Worm (Caenorhabditis elegans): ENCODE measurements around the gene K08H10.6.

The K08H10.6 gene

DNA sequence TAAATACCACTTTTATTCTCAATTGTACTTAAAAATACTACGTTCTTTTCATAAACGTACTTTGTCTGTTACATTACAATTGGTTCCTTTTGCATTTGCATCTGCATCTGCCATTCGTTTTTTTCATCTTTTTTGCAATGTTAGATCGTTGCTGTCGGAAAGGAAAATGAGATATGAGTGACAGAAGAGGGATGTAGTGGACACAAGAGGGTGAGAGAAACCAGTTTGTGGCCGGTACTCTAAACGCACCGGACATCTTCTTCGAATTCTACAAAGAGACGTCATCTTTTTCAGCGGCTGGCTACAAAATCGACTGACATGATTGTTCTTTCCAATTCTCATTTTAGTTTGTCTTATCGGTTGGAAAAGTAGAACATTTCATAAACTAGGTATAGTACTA is 7.0 kb upstream of the K08H10.6 start:
- TF ChIP-seq unc-62 (GFP tag; optimal IDR thresholded peaks at IDR 0.05 in 1 of 2) = peak in 1 of 2 experiments; percentile 98
- TF ChIP-seq unc-62 (tag; optimal IDR thresholded peaks at IDR 0.05) = no peak
- TF ChIP-seq mdt-29 (GFP tag; IDR thresholded peaks at IDR 0.05) = no peak
- TF ChIP-seq mdl-1 (tag; optimal IDR thresholded peaks at IDR 0.05) = peak in 1 of 2 experiments; percentile 41
- TF ChIP-seq nhr-28 (tag; optimal IDR thresholded peaks at IDR 0.05) = peak; percentile 89
- peak; percentile 17 for TF ChIP-seq mxl-3 (GFP tag; optimal IDR thresholded peaks at IDR 0.05)
- TF ChIP-seq aha-1 (tag) = peak; percentile 48
- TF ChIP-seq pha-4 (GFP tag; IDR thresholded peaks at IDR 0.05) = no peak
- no peak for TF ChIP-seq pha-4 (tag; optimal IDR thresholded peaks at IDR 0.05)
- TF ChIP-seq nhr-48 (tag; optimal IDR thresholded peaks at IDR 0.05) = peak; percentile 66
- no peak for TF ChIP-seq F49E8.2 (tag; optimal IDR thresholded peaks at IDR 0.05; ENCODE audit: borderline replicate concordance)

DNA sequence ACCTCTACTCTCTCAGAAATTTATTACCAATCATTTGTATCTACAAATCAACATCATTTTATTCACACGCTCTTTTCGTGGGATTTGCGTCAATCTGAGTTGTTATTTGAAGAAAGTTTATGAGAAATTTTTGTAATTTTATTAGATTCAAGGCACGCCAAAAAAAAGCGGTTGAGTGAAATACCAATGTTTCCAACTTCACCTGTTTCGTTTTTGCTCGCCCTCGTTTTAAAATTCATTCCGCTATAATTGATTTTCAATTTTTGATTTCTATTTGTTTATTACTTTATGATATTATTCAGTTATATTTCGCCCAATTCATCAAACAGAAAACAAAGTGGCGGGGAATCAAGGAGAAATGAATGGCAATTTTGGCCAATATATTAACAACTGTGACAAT is 5.1 kb upstream of the K08H10.6 start, which contains the start of gene K08H10.10:
K08H10.10 (plus strand) TSS at position 301 of the 400 bp plus-strand sequence.
- TF ChIP-seq egl-43 (GFP tag; IDR thresholded peaks at IDR 0.05) (no peak), set-16 (GFP tag; IDR thresholded peaks at IDR 0.05) (no peak), zfp-3 (GFP tag; conservative IDR thresholded peaks at IDR 0.05) (no peak), ces-1 (GFP tag; optimal IDR thresholded peaks at IDR 0.05) (no peak), F10B5.3 (tag; optimal IDR thresholded peaks at IDR 0.05) (no peak), ztf-7 (tag; optimal IDR thresholded peaks at IDR 0.05) (no peak), daf-19 (GFP tag; conservative IDR thresholded peaks at IDR 0.05) (no peak), sdz-12 (GFP tag; optimal IDR thresholded peaks at IDR 0.05) (no peak), ceh-62 (tag; optimal IDR thresholded peaks at IDR 0.05) (no peak), nhr-11 (tag; optimal IDR thresholded peaks at IDR 0.05) (no peak), vab-7 (GFP tag; IDR thresholded peaks at IDR 0.05) (no peak), hmg-1.1 (GFP tag; IDR thresholded peaks at IDR 0.05) (no peak), hlh-11 (tag; optimal IDR thresholded peaks at IDR 0.05) (no peak), hlh-30 (tag; optimal IDR thresholded peaks at IDR 0.05; ENCODE audit: insufficient read depth) (no peak), ceh-44 (GFP tag; IDR thresholded peaks at IDR 0.05) (no peak), mdt-29 (GFP tag; IDR thresholded peaks at IDR 0.05) (no peak), dmd-8 (GFP tag; IDR thresholded peaks at IDR 0.05) (no peak), egl-27 (tag; optimal IDR thresholded peaks at IDR 0.05) (no peak)

DNA sequence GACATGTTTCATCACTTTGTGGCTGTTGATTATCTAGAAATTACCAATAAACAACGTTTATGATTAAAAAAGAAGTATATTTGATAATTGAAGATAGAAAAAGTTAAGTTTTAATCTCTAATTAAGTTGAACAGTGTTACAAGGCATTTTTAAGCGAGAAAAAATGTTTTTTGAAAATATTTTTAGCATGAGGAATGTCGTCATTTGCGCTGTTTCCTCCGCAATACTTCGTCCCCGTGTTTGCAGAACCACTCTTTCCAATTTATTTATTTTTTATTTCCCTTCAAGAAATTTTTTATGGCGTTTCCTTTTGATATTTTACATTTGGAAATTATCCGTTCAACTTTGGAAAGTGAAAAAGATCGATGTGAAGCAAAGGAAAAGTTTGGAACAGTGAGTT is 4.1 kb downstream of the K08H10.6 start, which contains the start of the genes rde-1 and trpp-6:
rde-1 (minus strand) TSS at position 33 of the 400 bp plus-strand sequence.
trpp-6 (plus strand) TSS at position 286 of the 400 bp plus-strand sequence.
- no peak for TF ChIP-seq nhr-111 (GFP tag; optimal IDR thresholded peaks at IDR 0.05)
- TF ChIP-seq aha-1 (tag) = peak; percentile 70

DNA sequence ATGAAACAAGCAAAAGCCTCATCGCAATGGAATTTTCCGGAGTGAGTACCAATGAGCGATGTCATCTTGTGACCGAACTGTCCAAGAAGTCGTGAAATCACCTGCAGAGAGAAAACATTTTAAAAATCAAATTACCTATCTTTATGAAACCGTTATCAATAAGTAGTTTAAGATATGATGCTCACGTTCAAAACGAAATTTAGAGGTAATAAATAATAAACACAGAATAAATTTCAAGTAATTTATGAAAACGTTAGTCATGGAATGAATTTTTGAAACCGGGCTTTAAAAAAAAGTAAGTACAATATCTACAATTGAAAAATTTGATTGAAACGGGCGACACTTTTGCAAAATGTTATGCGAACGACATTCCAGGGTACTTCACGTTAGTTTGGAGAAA is 8.0 kb downstream of the K08H10.6 start, which contains the start of gene C27H6.8:
C27H6.8 (minus strand) TSS at position 101 of the 400 bp plus-strand sequence.
- TF ChIP-seq lin-39 (tag; optimal IDR thresholded peaks at IDR 0.05) = no peak
- TF ChIP-seq F49E8.2 (tag; optimal IDR thresholded peaks at IDR 0.05; ENCODE audit: borderline replicate concordance) = no peak
- TF ChIP-seq ces-1 (GFP tag; optimal IDR thresholded peaks at IDR 0.05) = no peak
- TF ChIP-seq egl-27 (tag; optimal IDR thresholded peaks at IDR 0.05) = no peak
- no peak for TF ChIP-seq ceh-82 (tag; optimal IDR thresholded peaks at IDR 0.05)
- TF ChIP-seq lsy-2 (tag; optimal IDR thresholded peaks at IDR 0.05) = no peak
- TF ChIP-seq zip-11 (GFP tag; IDR thresholded peaks at IDR 0.05) = no peak
- no peak for TF ChIP-seq dpl-1 (GFP tag; optimal IDR thresholded peaks at IDR 0.05)
- TF ChIP-seq daf-8 (GFP tag; IDR thresholded peaks at IDR 0.05) = no peak
- no peak for TF ChIP-seq hlh-30 (tag; optimal IDR thresholded peaks at IDR 0.05; ENCODE audit: insufficient read depth)
- no peak for TF ChIP-seq aly-2 (tag; optimal IDR thresholded peaks at IDR 0.05)
- no peak for TF ChIP-seq lin-38 (GFP tag; IDR thresholded peaks at IDR 0.05)
- no peak for TF ChIP-seq lin-29 (GFP tag; IDR thresholded peaks at IDR 0.05)
